Worm (Caenorhabditis elegans): ENCODE data around the gene F40G9.14.

DNA sequence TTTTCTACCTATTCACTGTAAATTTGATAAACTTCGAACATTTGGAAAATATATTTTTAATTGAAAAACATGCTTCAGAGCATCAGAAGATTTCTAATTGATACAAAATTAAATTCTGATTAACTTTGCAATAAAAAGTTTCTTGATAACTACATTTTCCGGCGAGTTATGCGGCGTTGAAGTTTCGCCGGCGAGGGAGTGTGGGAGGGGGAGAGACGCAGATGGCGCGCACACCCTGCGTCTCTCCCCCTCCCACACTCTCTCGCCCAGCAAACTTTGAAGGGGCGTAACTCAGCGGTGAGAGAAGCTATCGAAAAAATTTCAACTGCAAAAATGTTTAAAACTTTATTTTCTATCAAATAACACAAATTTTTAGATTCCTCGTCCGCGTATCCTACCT, 44.9 kb upstream of the F40G9.14 start:
- TF ChIP-seq elt-1 (tag; optimal IDR thresholded peaks at IDR 0.05; ENCODE audit: borderline replicate concordance, insufficient read depth) (no peak), mab-5 (tag; optimal IDR thresholded peaks at IDR 0.05) (no peak), unc-62 (GFP tag; optimal IDR thresholded peaks at IDR 0.05) (no peak), lsy-2 (tag; optimal IDR thresholded peaks at IDR 0.05) (no peak), tbx-8 (GFP tag; optimal IDR thresholded peaks at IDR 0.05) (no peak), snpc-4 (tag; optimal IDR thresholded peaks at IDR 0.05) (no peak), blmp-1 (tag; optimal IDR thresholded peaks at IDR 0.05) (no peak)
